Fruit fly (Drosophila melanogaster) whole organism, embryonic: Measurements from ENCODE around the gene Syt1.

Source experiments
- ATbp ChIP-seq: fragments of 200-800 bp; sonication (Bioruptor generic); optimal IDR thresholded peaks from 2 replicates; lab custom pipeline; 2017; ENCODE audit warnings: missing biosample characterization, mild to moderate bottlenecking, missing genetic modification characterization, missing genetic modification reagents
- CG10147 ChIP-seq: fragments of 200-800 bp; sonication (Bioruptor generic); optimal IDR thresholded peaks from 2 replicates; lab custom pipeline; 2019; ENCODE audit warnings: missing biosample characterization, mild to moderate bottlenecking, missing genetic modification characterization, moderate library complexity
- CG10543 ChIP-seq: fragments of 200-800 bp; sonication (Bioruptor generic); optimal IDR thresholded peaks from 3 replicates; lab custom pipeline; 2017; ENCODE audit warnings: missing biosample characterization, mild to moderate bottlenecking, missing genetic modification characterization, moderate library complexity
- CG10979 ChIP-seq: fragments of 200-800 bp; sonication (Bioruptor generic); optimal IDR thresholded peaks from 2 replicates; lab custom pipeline; 2018; ENCODE audit warnings: missing biosample characterization, mild to moderate bottlenecking, missing genetic modification characterization, moderate library complexity
- CG11504 ChIP-seq: fragments of 200-800 bp; sonication (Bioruptor generic); optimal IDR thresholded peaks from 3 replicates; lab custom pipeline; 2019; ENCODE audit warnings: missing biosample characterization, mild to moderate bottlenecking, missing genetic modification characterization, moderate library complexity
- CG12236 ChIP-seq: fragments of 200-800 bp; sonication (Bioruptor generic); optimal IDR thresholded peaks from 2 replicates; lab custom pipeline; 2016; ENCODE audit warnings: missing biosample characterization, missing genetic modification characterization
- CG12659 ChIP-seq: fragments of 200-800 bp; sonication (Bioruptor generic); optimal IDR thresholded peaks from 3 replicates; lab custom pipeline; 2017; ENCODE audit warnings: mild to moderate bottlenecking, missing biosample characterization, missing genetic modification reagents, missing genetic modification characterization
- CG13287 ChIP-seq: fragments of 200-800 bp; sonication (Bioruptor generic); IDR thresholded peaks from 2 replicates; pipeline ENCODE4 v1.3.6; 2022; ENCODE audit warnings: missing biosample characterization, missing genetic modification characterization; ENCODE audit not compliant: partially characterized antibody
- CG14014 ChIP-seq: fragments of 200-800 bp; sonication (Bioruptor generic); IDR thresholded peaks from 2 replicates; pipeline ENCODE4 v1.3.6; 2022; ENCODE audit warnings: missing biosample characterization, missing genetic modification characterization
- CG14667 ChIP-seq: fragments of 200-800 bp; sonication (Bioruptor generic); IDR thresholded peaks from 2 replicates; pipeline ENCODE4 v1.3.6; 2022; ENCODE audit warnings: missing biosample characterization, missing genetic modification characterization
- CG14710 ChIP-seq: fragments of 200-800 bp; sonication (Bioruptor generic); optimal IDR thresholded peaks from 3 replicates; lab custom pipeline; 2019; ENCODE audit warnings: missing biosample characterization, mild to moderate bottlenecking, missing genetic modification characterization, moderate library complexity
- CG14860 ChIP-seq: fragments of 200-800 bp; sonication (Bioruptor generic); IDR thresholded peaks from 3 replicates; pipeline ENCODE4 v1.3.6; 2022; ENCODE audit warnings: missing biosample characterization, missing genetic modification characterization; ENCODE audit not compliant: partially characterized antibody
- CG14965 ChIP-seq: fragments of 200-800 bp; sonication (Bioruptor generic); optimal IDR thresholded peaks from 2 replicates; lab custom pipeline; 2016; ENCODE audit warnings: missing biosample characterization, missing genetic modification characterization, borderline replicate concordance
- CG15011 ChIP-seq: fragments of 200-800 bp; sonication (Bioruptor generic); optimal IDR thresholded peaks from 3 replicates; lab custom pipeline; 2018; ENCODE audit warnings: missing biosample characterization, mild to moderate bottlenecking, missing genetic modification characterization
- CG15601 ChIP-seq: fragments of 200-800 bp; sonication (Bioruptor generic); optimal IDR thresholded peaks from 3 replicates; lab custom pipeline; 2019; ENCODE audit warnings: missing biosample characterization, mild to moderate bottlenecking, missing genetic modification characterization, moderate library complexity
- CG16863 ChIP-seq: fragments of 200-800 bp; sonication (Bioruptor generic); optimal IDR thresholded peaks from 3 replicates; lab custom pipeline; 2016; ENCODE audit warnings: missing biosample characterization, missing genetic modification characterization
- CG17359 ChIP-seq: fragments of 200-800 bp; sonication (Bioruptor generic); optimal IDR thresholded peaks from 3 replicates; lab custom pipeline; 2018; ENCODE audit warnings: missing biosample characterization, mild to moderate bottlenecking, missing genetic modification characterization, moderate library complexity
- CG30403 ChIP-seq: fragments of 200-800 bp; sonication (Bioruptor generic); optimal IDR thresholded peaks from 3 replicates; lab custom pipeline; 2016; ENCODE audit warnings: missing biosample characterization, missing genetic modification characterization
- CG3163 ChIP-seq: fragments of 200-800 bp; sonication (Bioruptor generic); optimal IDR thresholded peaks from 3 replicates; lab custom pipeline; 2016; ENCODE audit warnings: missing biosample characterization, missing genetic modification characterization
- CG4617 ChIP-seq: fragments of 200-800 bp; sonication (Bioruptor generic); optimal IDR thresholded peaks from 3 replicates; lab custom pipeline; 2016; ENCODE audit warnings: missing biosample characterization, missing genetic modification characterization, borderline replicate concordance
- CG5180 ChIP-seq: fragments of 200-800 bp; sonication (Bioruptor generic); optimal IDR thresholded peaks from 3 replicates; lab custom pipeline; 2017; ENCODE audit warnings: missing biosample characterization, missing genetic modification characterization, mild to moderate bottlenecking, moderate library complexity, missing genetic modification reagents
- CG6254 ChIP-seq: fragments of 200-800 bp; sonication (Bioruptor generic); optimal IDR thresholded peaks from 3 replicates; lab custom pipeline; 2017; ENCODE audit warnings: mild to moderate bottlenecking, missing biosample characterization, missing genetic modification reagents, missing genetic modification characterization
- CG7745 ChIP-seq: fragments of 200-800 bp; sonication (Bioruptor generic); optimal IDR thresholded peaks from 2 replicates; lab custom pipeline; 2018; ENCODE audit warnings: missing biosample characterization, mild to moderate bottlenecking, missing genetic modification characterization, moderate library complexity
- Dbx ChIP-seq: fragments of 200-800 bp; sonication (Bioruptor generic); IDR thresholded peaks from 3 replicates; pipeline ENCODE4 v1.3.6; 2022; ENCODE audit warnings: missing biosample characterization, missing genetic modification characterization
- Ets97D ChIP-seq: fragments of 200-800 bp; sonication (Bioruptor generic); optimal IDR thresholded peaks from 3 replicates; lab custom pipeline; 2016; ENCODE audit warnings: missing biosample characterization, missing genetic modification characterization
- GATAe ChIP-seq: fragments of 200-800 bp; sonication (Bioruptor generic); conservative IDR thresholded peaks from 2 replicates; pipeline ENCODE4 v1.3.6; 2022; ENCODE audit warnings: missing biosample characterization, missing genetic modification characterization
- H15 ChIP-seq: fragments of 200-800 bp; sonication (Bioruptor generic); IDR thresholded peaks from 3 replicates; pipeline ENCODE4 v1.3.6; 2022; ENCODE audit warnings: missing biosample characterization, missing genetic modification characterization
- HLH4C ChIP-seq: fragments of 200-800 bp; sonication (Bioruptor generic); IDR thresholded peaks from 3 replicates; pipeline ENCODE4 v1.3.6; 2022; ENCODE audit warnings: missing biosample characterization, missing genetic modification characterization; ENCODE audit not compliant: partially characterized antibody
- HmgD ChIP-seq: fragments of 200-800 bp; sonication (Bioruptor generic); optimal IDR thresholded peaks from 3 replicates; lab custom pipeline; 2016; ENCODE audit warnings: missing biosample characterization, missing genetic modification characterization
- Hr51 ChIP-seq, 2 experiments: fragments of 200-800 bp; sonication (Bioruptor generic); optimal IDR thresholded peaks; 2 replicates in 1 of 2; 3 replicates in 1 of 2; lab custom pipeline; 2016 to 2018; ENCODE audit warnings: missing biosample characterization in 2 of 2, missing genetic modification characterization in 2 of 2, mild to moderate bottlenecking in 1 of 2, moderate library complexity in 1 of 2
- MBD-R2 ChIP-seq: fragments of 200-800 bp; sonication (Bioruptor generic); IDR thresholded peaks from 2 replicates; pipeline ENCODE4 v1.3.6; 2022; ENCODE audit warnings: missing biosample characterization, missing genetic modification characterization
- NC2β ChIP-seq: fragments of 200-800 bp; sonication (Bioruptor generic); optimal IDR thresholded peaks from 2 replicates; lab custom pipeline; 2016; ENCODE audit warnings: missing biosample characterization, missing genetic modification characterization
- Poxn ChIP-seq: fragments of 200-800 bp; sonication (Bioruptor generic); IDR thresholded peaks from 2 replicates; pipeline ENCODE4 v1.3.6; 2022; ENCODE audit warnings: missing biosample characterization, missing genetic modification characterization
- Side ChIP-seq: fragments of 200-800 bp; sonication (Bioruptor generic); optimal IDR thresholded peaks from 2 replicates; lab custom pipeline; 2016; ENCODE audit warnings: missing biosample characterization, missing genetic modification characterization
- Sin3A ChIP-seq: fragments of >200 bp; optimal IDR thresholded peaks from 2 replicates; lab custom pipeline; 2018
- Six4 ChIP-seq: fragments of 200-800 bp; sonication (Bioruptor generic); optimal IDR thresholded peaks from 2 replicates; lab custom pipeline; 2016; ENCODE audit warnings: missing biosample characterization, missing genetic modification characterization
- disco-r ChIP-seq: fragments of 200-800 bp; sonication (Bioruptor generic); optimal IDR thresholded peaks from 2 replicates; lab custom pipeline; 2016; ENCODE audit warnings: missing biosample characterization, missing genetic modification characterization
- dpn ChIP-seq, 2 experiments: fragments of 200-800 bp; sonication (Bioruptor generic); optimal IDR thresholded peaks; 3 replicates each; lab custom pipeline; 2016; ENCODE audit warnings: missing biosample characterization in 2 of 2, missing genetic modification characterization in 2 of 2
- lola ChIP-seq, 3 experiments: fragments of >200 bp in 2 of 3; fragments of 200-800 bp in 1 of 3; sonication (Bioruptor generic) in 1 of 3; optimal IDR thresholded peaks; 2 replicates each; lab custom pipeline; 2017 to 2019; ENCODE audit warnings: missing biosample characterization in 3 of 3, missing genetic modification characterization in 3 of 3, mild to moderate bottlenecking in 1 of 3, moderate library complexity in 1 of 3
- mirr ChIP-seq: fragments of 200-800 bp; sonication (Bioruptor generic); optimal IDR thresholded peaks from 3 replicates; lab custom pipeline; 2018; ENCODE audit warnings: missing biosample characterization, mild to moderate bottlenecking, missing genetic modification characterization
- nom ChIP-seq: fragments of 200-800 bp; sonication (Bioruptor generic); optimal IDR thresholded peaks from 2 replicates; lab custom pipeline; 2017; ENCODE audit warnings: missing biosample characterization, missing genetic modification characterization, mild to moderate bottlenecking, moderate library complexity, missing genetic modification reagents
- ro ChIP-seq: fragments of 200-800 bp; sonication (Bioruptor generic); IDR thresholded peaks from 2 replicates; pipeline ENCODE4 v1.3.6; 2022; ENCODE audit warnings: missing biosample characterization, missing genetic modification characterization
- schlank ChIP-seq: fragments of 200-800 bp; sonication (Bioruptor generic); optimal IDR thresholded peaks from 2 replicates; lab custom pipeline; 2018; ENCODE audit warnings: missing biosample characterization, mild to moderate bottlenecking, missing genetic modification characterization
- seq ChIP-seq: fragments of 200-800 bp; sonication (Bioruptor generic); IDR thresholded peaks from 2 replicates; pipeline ENCODE4 v1.3.6; 2022; ENCODE audit warnings: missing biosample characterization, missing genetic modification characterization
- sim ChIP-seq: fragments of 200-800 bp; sonication (Bioruptor generic); IDR thresholded peaks from 2 replicates; pipeline ENCODE4 v1.3.6; 2022; ENCODE audit warnings: missing biosample characterization, missing genetic modification characterization
- stc ChIP-seq: fragments of 200-800 bp; sonication (Bioruptor generic); IDR thresholded peaks from 2 replicates; pipeline ENCODE4 v1.3.6; 2022; ENCODE audit warnings: missing biosample characterization, missing genetic modification characterization
- tll ChIP-seq, 2 experiments: fragments of 200-800 bp in 1 of 2; fragments of >200 bp in 1 of 2; sonication (Bioruptor generic) in 1 of 2; optimal IDR thresholded peaks; 2 replicates each; lab custom pipeline; 2017 to 2019; ENCODE audit warnings: missing biosample characterization in 2 of 2, missing genetic modification characterization in 2 of 2, mild to moderate bottlenecking in 1 of 2, moderate library complexity in 1 of 2
- vnd ChIP-seq: fragments of 200-800 bp; sonication (Bioruptor generic); IDR thresholded peaks from 3 replicates; pipeline ENCODE4 v1.3.6; 2022; ENCODE audit warnings: missing biosample characterization, missing genetic modification characterization; ENCODE audit not compliant: partially characterized antibody

Syt1 gene

dm6 chr2L:2748480-2749143 lies 51.2 kb downstream of the Syt1 start (continued):
- TF ChIP-seq CG14014 (GFP tag; lab: Robert Waterston, UW) (peak; percentile 87), CG14710 (tag; lab: Kevin White, UChicago) (peak; percentile 80), CG17359 (tag; lab: Kevin White, UChicago) (peak; percentile 76), CG15601 (tag; lab: Kevin White, UChicago) (peak; percentile 76), Poxn (GFP tag; lab: Robert Waterston, UW) (peak; percentile 46; the same call in 1 of the 2 replicates), stc (peak; percentile 78; the same call in 1 of the 2 replicates), CG12659 (GFP tag; lab: Kevin White, UChicago) (peak; percentile 93), sim (GFP tag; lab: Robert Waterston, UW) (peak; percentile 33; the same call in 1 of the 2 replicates), Ets97D (GFP tag; lab: Kevin White, UChicago) (peak; percentile 94), nom (GFP tag; lab: Kevin White, UChicago) (peak; percentile 81), Hr51 (GFP tag; optimal IDR thresholded peaks at IDR 0.05; lab: Kevin White, UChicago) (peak; percentile 89 to 91), disco-r (peak; percentile 58), HLH4C (GFP tag; lab: Robert Waterston, UW) (peak; percentile 42; the same call in 1 of the 3 replicates), H15 (peak; percentile 77), vnd (GFP tag; lab: Robert Waterston, UW) (no peak), CG13287 (GFP tag; lab: Robert Waterston, UW) (peak; percentile 73), CG14667 (GFP tag; lab: Robert Waterston, UW) (peak; percentile 87), mirr (GFP tag; lab: Kevin White, UChicago) (peak; percentile 94), CG10543 (peak; percentile 93), dpn (GFP tag; optimal IDR thresholded peaks at IDR 0.05; lab: Kevin White, UChicago) (peak; percentile 86 to 89), NC2β (GFP tag; lab: Kevin White, UChicago) (peak; percentile 80), schlank (peak; percentile 61), CG4617 (GFP tag; lab: Kevin White, UChicago) (peak; percentile 80), CG10979 (tag; lab: Kevin White, UChicago) (peak; percentile 81), CG30403 (GFP tag; lab: Kevin White, UChicago) (peak; percentile 90), Sin3A (lab: Kevin White, UChicago) (peak; percentile 66), Side (GFP tag; lab: Kevin White, UChicago) (peak; percentile 84), ro (GFP tag; lab: Robert Waterston, UW) (peak; percentile 49; the same call in 1 of the 2 replicates), CG12236 (peak; percentile 33), CG11504 (tag; lab: Kevin White, UChicago) (peak; percentile 91), ATbp (GFP tag; lab: Kevin White, UChicago) (no peak), CG14860 (GFP tag; lab: Robert Waterston, UW) (no peak), CG6254 (GFP tag; lab: Kevin White, UChicago) (no peak), Six4 (GFP tag; lab: Kevin White, UChicago) (peak; percentile 66), CG16863 (GFP tag; lab: Kevin White, UChicago) (peak; percentile 60), tll (GFP tag; optimal IDR thresholded peaks at IDR 0.05; lab: Kevin White, UChicago) (no peak), CG14965 (no peak), HmgD (GFP tag; lab: Kevin White, UChicago) (peak; percentile 0), CG7745 (no peak), Dbx (GFP tag; lab: Robert Waterston, UW) (peak; percentile 94), MBD-R2 (GFP tag; lab: Robert Waterston, UW) (peak; percentile 95), CG15011 (GFP tag; lab: Kevin White, UChicago) (no peak), CG5180 (GFP tag; lab: Kevin White, UChicago) (peak; percentile 43), CG10147 (peak; percentile 79), GATAe (peak; percentile 68), seq (GFP tag; lab: Robert Waterston, UW) (peak; percentile 73), CG3163 (GFP tag; lab: Kevin White, UChicago) (peak; percentile 60), lola (GFP tag; optimal IDR thresholded peaks at IDR 0.05; lab: Kevin White, UChicago) (peak in 1 of 3 experiments; percentile 80)
